Fruit fly (Drosophila melanogaster): Measurements from ENCODE around the gene Brr2.

DNA sequence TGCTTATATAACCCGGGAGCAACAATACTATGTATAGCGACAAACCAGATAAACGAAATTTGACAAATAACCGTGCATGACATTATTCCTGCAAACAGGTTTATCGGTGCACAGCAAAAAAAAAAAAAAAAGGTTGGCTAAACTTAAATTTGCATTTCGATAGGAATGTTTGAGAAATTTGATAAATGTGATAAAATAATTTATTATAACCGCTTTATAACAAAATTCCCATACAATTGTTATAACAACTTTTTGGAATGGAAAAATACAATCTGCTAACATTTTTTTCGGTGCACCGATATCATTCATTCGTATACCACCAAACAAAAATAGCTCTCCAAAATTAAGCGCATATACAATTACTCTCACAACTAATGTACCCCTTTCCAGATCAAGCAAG, 9.9 kb upstream of the Brr2 start:
- TF ChIP-seq onecut (GFP tag; IDR thresholded peaks at IDR 0.05): 0 out of 2 replicates have a peak, but pooled peaks have one; percentile 8
- TF ChIP-seq ATbp (GFP tag; optimal IDR thresholded peaks at IDR 0.05): peak; percentile 26
- no peak for TF ChIP-seq ci (GFP tag; IDR thresholded peaks at IDR 0.05)
- no peak for TF ChIP-seq Dref (GFP tag; IDR thresholded peaks at IDR 0.05)
- TF ChIP-seq CG2129 (GFP tag; IDR thresholded peaks at IDR 0.05; ENCODE audit: partially characterized antibody): no peak
- no peak for TF ChIP-seq run (tag; optimal IDR thresholded peaks at IDR 0.05)
- no peak for TF ChIP-seq Mes4 (GFP tag; optimal IDR thresholded peaks at IDR 0.05)
- no peak for TF ChIP-seq Poxn (GFP tag; IDR thresholded peaks at IDR 0.05)
- no peak for TF ChIP-seq Stat92E (GFP tag; optimal IDR thresholded peaks at IDR 0.05)
- TF ChIP-seq CG9437 (GFP tag; optimal IDR thresholded peaks at IDR 0.05): no peak
- no peak; the same call in 1 of the 2 replicates for TF ChIP-seq NFAT (GFP tag; IDR thresholded peaks at IDR 0.05)
- no peak for TF ChIP-seq Hmr (GFP tag; optimal IDR thresholded peaks at IDR 0.05)
- TF ChIP-seq pzg (GFP tag; optimal IDR thresholded peaks at IDR 0.05): no peak
- TF ChIP-seq Awh (GFP tag; IDR thresholded peaks at IDR 0.05): peak; percentile 76
